Worm (Caenorhabditis elegans): Measurements from ENCODE around the gene hach-1.

hach-1 gene

DNA sequence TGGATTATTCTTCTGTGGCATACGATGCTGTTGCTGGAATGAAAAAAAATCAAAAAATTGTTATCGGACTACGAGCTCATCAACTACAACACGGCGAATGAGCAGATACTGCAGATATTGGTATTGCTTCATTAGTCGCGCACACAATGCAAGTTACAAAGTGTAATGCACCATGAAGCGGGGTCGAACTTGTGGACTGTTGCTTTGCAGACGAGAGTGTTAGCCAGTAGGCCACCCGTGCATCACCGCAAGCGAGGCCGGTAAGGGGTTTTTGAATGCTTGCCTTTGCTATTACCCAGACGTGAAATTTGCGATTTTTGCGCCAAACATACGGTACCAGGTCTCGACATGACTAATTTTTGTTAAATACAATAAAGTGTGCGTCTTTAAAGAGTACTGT, 46.7 kb downstream of the hach-1 start (continued):
- TF ChIP-seq ztf-11 (tag; optimal IDR thresholded peaks at IDR 0.05): no peak
- peak; percentile 83 for TF ChIP-seq dmd-9 (GFP tag; IDR thresholded peaks at IDR 0.05)
- peak; percentile 87 for TF ChIP-seq lin-38 (GFP tag; IDR thresholded peaks at IDR 0.05)
- no peak for TF ChIP-seq ama-1 (optimal IDR thresholded peaks at IDR 0.05)
- TF ChIP-seq T26A8.4 (GFP tag; IDR thresholded peaks at IDR 0.05): peak; percentile 90
- peak; percentile 84 for TF ChIP-seq dve-1 (tag; optimal IDR thresholded peaks at IDR 0.05; ENCODE audit: insufficient read depth)
- TF ChIP-seq spr-3 (GFP tag; optimal IDR thresholded peaks at IDR 0.05): peak; percentile 54
- no peak for TF ChIP-seq ceh-32 (tag; optimal IDR thresholded peaks at IDR 0.05; ENCODE audit: poor library complexity)
- peak; percentile 72 for TF ChIP-seq ceh-20 (GFP tag; IDR thresholded peaks at IDR 0.05)
- TF ChIP-seq zfp-2 (tag; optimal IDR thresholded peaks at IDR 0.05): peak; percentile 61
- TF ChIP-seq F44E2.7 (GFP tag; IDR thresholded peaks at IDR 0.05): peak; percentile 93
- TF ChIP-seq pha-4 (GFP tag; IDR thresholded peaks at IDR 0.05): peak; percentile 94
- no peak for TF ChIP-seq pha-4 (tag; optimal IDR thresholded peaks at IDR 0.05)
- TF ChIP-seq mes-2 (tag; optimal IDR thresholded peaks at IDR 0.05; ENCODE audit: poor library complexity, severe bottlenecking): peak; percentile 92
- peak; percentile 71 for TF ChIP-seq F10B5.3 (tag; optimal IDR thresholded peaks at IDR 0.05)
- TF ChIP-seq snpc-1.2 (GFP tag; IDR thresholded peaks at IDR 0.05): peak; percentile 88
- peak; percentile 94 for TF ChIP-seq arid-1 (GFP tag; conservative IDR thresholded peaks at IDR 0.05)
- peak; percentile 79 for TF ChIP-seq ztf-7 (tag; optimal IDR thresholded peaks at IDR 0.05)
- peak; percentile 86 for TF ChIP-seq lin-13 (GFP tag; optimal IDR thresholded peaks at IDR 0.05)
- TF ChIP-seq nhr-237 (tag; optimal IDR thresholded peaks at IDR 0.05): no peak
- TF ChIP-seq hlh-11 (tag; optimal IDR thresholded peaks at IDR 0.05): peak; percentile 71
- no peak for TF ChIP-seq daf-12 (tag; optimal IDR thresholded peaks at IDR 0.05)
- TF ChIP-seq unc-62 (GFP tag; optimal IDR thresholded peaks at IDR 0.05 in 1 of 2): no peak
- no peak for TF ChIP-seq unc-62 (tag; optimal IDR thresholded peaks at IDR 0.05)
- peak; percentile 76 for TF ChIP-seq rbr-2 (tag; optimal IDR thresholded peaks at IDR 0.05)
- peak; percentile 59 for TF ChIP-seq nhr-28 (tag; optimal IDR thresholded peaks at IDR 0.05)
- TF ChIP-seq fkh-10 (GFP tag; optimal IDR thresholded peaks at IDR 0.05): no peak

ce11 chrIII:5603439-5603986, 48.3 kb downstream of the hach-1 start, which contains the start of gene madf-11:
Gene madf-11, minus strand, starts transcription at chrIII:5603489.
- TF ChIP-seq T20F7.1 (GFP tag; optimal IDR thresholded peaks at IDR 0.05) (no peak), mxl-3 (GFP tag; optimal IDR thresholded peaks at IDR 0.05) (peak; percentile 79), Y5F2A.4 (GFP tag; optimal IDR thresholded peaks at IDR 0.05) (no peak), nhr-6 (tag; optimal IDR thresholded peaks at IDR 0.05) (peak; percentile 69), dpl-1 (GFP tag; optimal IDR thresholded peaks at IDR 0.05) (peak; percentile 74), aha-1 (tag) (peak; percentile 99), mes-2 (tag; optimal IDR thresholded peaks at IDR 0.05; ENCODE audit: poor library complexity, severe bottlenecking) (peak; percentile 96), dmd-6 (GFP tag; IDR thresholded peaks at IDR 0.05) (peak; percentile 62), lin-38 (GFP tag; IDR thresholded peaks at IDR 0.05) (peak; percentile 52), lsy-2 (tag; optimal IDR thresholded peaks at IDR 0.05) (peak in 1 of 2 experiments; percentile 82), snpc-4 (tag; optimal IDR thresholded peaks at IDR 0.05) (no peak), fkh-10 (GFP tag; optimal IDR thresholded peaks at IDR 0.05) (peak; percentile 83), jun-1 (tag; optimal IDR thresholded peaks at IDR 0.05) (peak; percentile 1), F49E8.2 (tag; optimal IDR thresholded peaks at IDR 0.05; ENCODE audit: borderline replicate concordance) (no peak), pha-4 (GFP tag; IDR thresholded peaks at IDR 0.05) (no peak), pha-4 (tag; optimal IDR thresholded peaks at IDR 0.05) (no peak), dmd-9 (GFP tag; IDR thresholded peaks at IDR 0.05) (no peak), rbr-2 (tag; optimal IDR thresholded peaks at IDR 0.05) (peak; percentile 73), ctbp-1 (GFP tag; IDR thresholded peaks at IDR 0.05) (no peak), daf-19 (GFP tag; conservative IDR thresholded peaks at IDR 0.05) (no peak), tra-1 (GFP tag; IDR thresholded peaks at IDR 0.05) (0 out of 2 replicates have a peak, but pooled peaks have one; percentile 12), ZK337.2 (GFP tag; IDR thresholded peaks at IDR 0.05) (peak; percentile 22; the same call in 1 of the 2 replicates), unc-39 (tag; optimal IDR thresholded peaks at IDR 0.05) (no peak), lin-13 (GFP tag; optimal IDR thresholded peaks at IDR 0.05) (peak; percentile 51), saeg-2 (GFP tag; IDR thresholded peaks at IDR 0.05) (no peak), hmg-1.1 (GFP tag; IDR thresholded peaks at IDR 0.05) (peak; percentile 71), dmd-8 (GFP tag; IDR thresholded peaks at IDR 0.05) (no peak), nhr-48 (tag; optimal IDR thresholded peaks at IDR 0.05) (peak; percentile 17), ceh-20 (GFP tag; IDR thresholded peaks at IDR 0.05) (0 out of 2 replicates have a peak, but pooled peaks have one; percentile 41), dve-1 (tag; optimal IDR thresholded peaks at IDR 0.05; ENCODE audit: insufficient read depth) (peak; percentile 78), hlh-30 (tag; optimal IDR thresholded peaks at IDR 0.05; ENCODE audit: insufficient read depth) (peak; percentile 63), lin-15B (tag; optimal IDR thresholded peaks at IDR 0.05) (peak; percentile 41)

Data from whole organism, L4 larva.